Fruit fly (Drosophila melanogaster): ENCODE data around the gene CG9427.

Gene CG9427

DNA sequence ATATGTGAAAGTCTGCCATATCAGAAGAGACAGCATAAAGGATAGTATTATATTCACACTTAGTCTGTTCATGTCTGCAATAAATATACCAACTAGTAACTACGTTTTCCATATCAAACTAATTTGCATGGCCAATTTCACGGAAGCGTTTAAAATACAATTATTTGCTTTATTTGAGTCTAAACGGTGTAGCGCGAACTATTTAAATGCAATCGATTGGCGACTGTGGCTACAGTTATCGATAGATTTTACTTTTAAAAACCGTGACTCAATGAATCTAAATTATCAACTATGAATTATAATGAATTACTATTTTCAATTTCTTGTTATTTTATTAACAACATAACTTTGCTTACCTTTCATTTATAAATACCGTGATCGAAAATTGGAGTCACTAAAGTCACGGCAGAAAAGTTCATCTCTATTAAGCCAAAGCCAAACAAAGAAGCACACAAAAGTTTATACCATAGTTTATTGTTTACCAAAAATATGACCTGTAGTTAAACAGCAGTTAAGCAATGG lies at the start of gene CG9427, which contains the start of gene CG8319:
Gene CG9427 (minus strand): TSS at position 51 of the 522 bp plus-strand sequence.
Gene CG8319 (plus strand): TSS at position 442 of the 522 bp plus-strand sequence.
- TF ChIP-seq CG12744 (GFP tag; optimal IDR thresholded peaks at IDR 0.05): peak; percentile 38
- peak; percentile 64 for TF ChIP-seq fu2 (GFP tag; optimal IDR thresholded peaks at IDR 0.05)
- TF ChIP-seq grn (GFP tag; optimal IDR thresholded peaks at IDR 0.05): no peak
- TF ChIP-seq Dp (GFP tag; optimal IDR thresholded peaks at IDR 0.05): peak; percentile 93
- TF ChIP-seq CG2120 (GFP tag; optimal IDR thresholded peaks at IDR 0.05): peak; percentile 83
- TF ChIP-seq HLH3B (GFP tag; IDR thresholded peaks at IDR 0.05): no peak
- peak; percentile 51 for TF ChIP-seq YL-1 (GFP tag; optimal IDR thresholded peaks at IDR 0.05)
- TF ChIP-seq zen (tag; optimal IDR thresholded peaks at IDR 0.05): peak; percentile 72
- no peak for TF ChIP-seq Usf (GFP tag; optimal IDR thresholded peaks at IDR 0.05)
- peak; percentile 59 for TF ChIP-seq gsb-n (tag; optimal IDR thresholded peaks at IDR 0.05)
- TF ChIP-seq tio (GFP tag; optimal IDR thresholded peaks at IDR 0.05): no peak
- peak; percentile 11 for TF ChIP-seq Bdp1 (GFP tag; optimal IDR thresholded peaks at IDR 0.05)
- peak; percentile 0 for TF ChIP-seq pnt (GFP tag; optimal IDR thresholded peaks at IDR 0.05)
- peak; percentile 41; the same call in 1 of the 2 replicates for TF ChIP-seq CG11085 (GFP tag; IDR thresholded peaks at IDR 0.05)
- peak; percentile 92 for TF ChIP-seq Doc3 (GFP tag; IDR thresholded peaks at IDR 0.05; ENCODE audit: partially characterized antibody)
- TF ChIP-seq dm (GFP tag; optimal IDR thresholded peaks at IDR 0.05): peak; percentile 53
- TF ChIP-seq D19A (tag; optimal IDR thresholded peaks at IDR 0.05): peak; percentile 28
- TF ChIP-seq CG9932 (GFP tag; IDR thresholded peaks at IDR 0.05): peak; percentile 73
- peak; percentile 62 for TF ChIP-seq pho (GFP tag; optimal IDR thresholded peaks at IDR 0.05)
- peak; percentile 70 for TF ChIP-seq grau (tag; optimal IDR thresholded peaks at IDR 0.05)
- TF ChIP-seq CG11560 (tag; IDR thresholded peaks at IDR 0.05): no peak
- TF ChIP-seq dmrt99B (tag; optimal IDR thresholded peaks at IDR 0.05): peak; percentile 30
- no peak for TF ChIP-seq Gsc (GFP tag; IDR thresholded peaks at IDR 0.05)
- no peak for TF ChIP-seq CG11695 (GFP tag; IDR thresholded peaks at IDR 0.05)
- peak; percentile 40; the same call in 1 of the 2 replicates for TF ChIP-seq lmd (GFP tag; IDR thresholded peaks at IDR 0.05)
- TF ChIP-seq CG4360 (GFP tag; IDR thresholded peaks at IDR 0.05): no peak
- TF ChIP-seq Rx (GFP tag; IDR thresholded peaks at IDR 0.05): no peak
- TF ChIP-seq CG3995 (GFP tag; optimal IDR thresholded peaks at IDR 0.05): peak; percentile 100
- TF ChIP-seq CG4282 (GFP tag; optimal IDR thresholded peaks at IDR 0.05): no peak
- TF ChIP-seq inv (GFP tag; IDR thresholded peaks at IDR 0.05; ENCODE audit: partially characterized antibody): peak; percentile 67
- TF ChIP-seq CG30020 (tag; optimal IDR thresholded peaks at IDR 0.05): peak; percentile 51
- no peak for TF ChIP-seq sens-2 (GFP tag; IDR thresholded peaks at IDR 0.05)
- no peak for TF ChIP-seq TFAM (GFP tag; optimal IDR thresholded peaks at IDR 0.05)
- no peak for TF ChIP-seq CG2889 (GFP tag; IDR thresholded peaks at IDR 0.05)
- no peak for TF ChIP-seq Nf-YA (GFP tag; IDR thresholded peaks at IDR 0.05)
- no peak for TF ChIP-seq ac (GFP tag; optimal IDR thresholded peaks at IDR 0.05)
- TF ChIP-seq cas (GFP tag; IDR thresholded peaks at IDR 0.05): no peak
- TF ChIP-seq CG10462 (GFP tag; optimal IDR thresholded peaks at IDR 0.05): peak; percentile 48
- TF ChIP-seq CG10959 (GFP tag; IDR thresholded peaks at IDR 0.05): no peak
- TF ChIP-seq Mad (GFP tag; optimal IDR thresholded peaks at IDR 0.05): peak; percentile 39
- TF ChIP-seq dpn (GFP tag; optimal IDR thresholded peaks at IDR 0.05): peak; percentile 57 to 77
- TF ChIP-seq gt (GFP tag; IDR thresholded peaks at IDR 0.05): no peak
- TF ChIP-seq wor (GFP tag; IDR thresholded peaks at IDR 0.05): no peak
- TF ChIP-seq bab2 (GFP tag; optimal IDR thresholded peaks at IDR 0.05): peak; percentile 42
- peak; percentile 70 for TF ChIP-seq Bteb2 (GFP tag; optimal IDR thresholded peaks at IDR 0.05)
- TF ChIP-seq Sin3A (optimal IDR thresholded peaks at IDR 0.05): peak; percentile 13
- TF ChIP-seq CG9817 (tag; optimal IDR thresholded peaks at IDR 0.05): peak; percentile 55
- no peak for TF ChIP-seq Mrtf (GFP tag; IDR thresholded peaks at IDR 0.05)
- peak; percentile 90 for TF ChIP-seq Sry-δ (GFP tag; optimal IDR thresholded peaks at IDR 0.05)
- peak; percentile 49 for TF ChIP-seq Mes4 (GFP tag; optimal IDR thresholded peaks at IDR 0.05)
- no peak for TF ChIP-seq CG11723 (GFP tag; optimal IDR thresholded peaks at IDR 0.05)
- peak; percentile 9 for TF ChIP-seq CG9437 (GFP tag; optimal IDR thresholded peaks at IDR 0.05)
- no peak for TF ChIP-seq CG6683 (GFP tag; optimal IDR thresholded peaks at IDR 0.05)

Measured in whole organism, embryonic.